Fruit fly (Drosophila melanogaster): ENCODE results near the gene CG44774.

Gene CG44774

DNA sequence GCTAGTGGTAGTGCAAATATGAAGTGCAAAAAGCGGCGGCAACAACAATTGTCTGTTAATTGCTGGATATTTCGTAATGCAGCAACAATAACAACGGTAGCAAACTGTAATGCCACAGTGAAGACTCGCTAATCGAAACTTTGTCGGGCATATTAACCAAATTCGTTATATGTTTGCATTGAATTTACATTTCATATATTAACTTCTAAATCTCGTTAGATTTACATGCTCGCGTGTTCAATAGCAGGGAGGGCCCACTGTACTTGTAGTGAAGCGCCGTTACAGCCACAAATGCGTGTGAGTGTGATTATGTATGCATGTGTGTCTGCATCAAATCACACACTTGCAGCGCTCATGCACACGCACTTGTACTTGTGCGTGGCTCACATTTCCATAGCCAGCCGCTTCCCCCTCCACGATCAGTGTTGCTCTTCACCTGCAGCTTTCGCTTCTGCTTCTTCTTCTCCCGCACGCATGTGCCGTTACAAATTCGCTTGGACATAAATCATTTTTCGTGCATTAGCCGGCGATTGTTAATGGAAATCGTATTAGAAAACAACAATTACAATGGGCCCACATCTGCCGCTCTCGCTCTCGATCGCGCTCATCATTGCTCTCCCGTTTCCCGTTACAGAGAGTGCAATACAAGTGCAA is 2.0 kb upstream of the CG44774 start (continued):
- TF ChIP-seq CG12744 (GFP tag; optimal IDR thresholded peaks at IDR 0.05): peak; percentile 86
- TF ChIP-seq Bgb (GFP tag; IDR thresholded peaks at IDR 0.05; ENCODE audit: partially characterized antibody): 0 out of 2 replicates have a peak, but pooled peaks have one; percentile 8
- peak; percentile 94 for TF ChIP-seq B-H1 (GFP tag; IDR thresholded peaks at IDR 0.05)
- TF ChIP-seq Doc3 (GFP tag; IDR thresholded peaks at IDR 0.05; ENCODE audit: partially characterized antibody): no peak
- no peak for TF ChIP-seq yki (optimal IDR thresholded peaks at IDR 0.05)
- TF ChIP-seq CG30431 (GFP tag; optimal IDR thresholded peaks at IDR 0.05): peak; percentile 95
- TF ChIP-seq CG6272 (GFP tag; IDR thresholded peaks at IDR 0.05): peak; percentile 87
- peak; percentile 88 for TF ChIP-seq CG2202 (tag; optimal IDR thresholded peaks at IDR 0.05)
- peak; percentile 75 for TF ChIP-seq al (GFP tag; IDR thresholded peaks at IDR 0.05)
- TF ChIP-seq sr (GFP tag; IDR thresholded peaks at IDR 0.05): peak; percentile 90
- TF ChIP-seq seq (GFP tag; IDR thresholded peaks at IDR 0.05): peak; percentile 93
- peak; percentile 97 for TF ChIP-seq Awh (GFP tag; IDR thresholded peaks at IDR 0.05)
- peak; percentile 98 for TF ChIP-seq sisA (GFP tag; IDR thresholded peaks at IDR 0.05)
- TF ChIP-seq Hr3 (GFP tag; optimal IDR thresholded peaks at IDR 0.05): peak; percentile 95
- TF ChIP-seq fd64A (GFP tag; optimal IDR thresholded peaks at IDR 0.05): peak; percentile 93
- TF ChIP-seq ase (GFP tag; IDR thresholded peaks at IDR 0.05): peak; percentile 96
- peak; percentile 94 for TF ChIP-seq CG17361 (GFP tag; IDR thresholded peaks at IDR 0.05)
- peak; percentile 97 for TF ChIP-seq CG2199 (GFP tag; IDR thresholded peaks at IDR 0.05)
- TF ChIP-seq CG7963 (GFP tag; IDR thresholded peaks at IDR 0.05; ENCODE audit: partially characterized antibody): no peak
- peak; percentile 96 for TF ChIP-seq jing (GFP tag; optimal IDR thresholded peaks at IDR 0.05)
- TF ChIP-seq CG32772 (GFP tag; IDR thresholded peaks at IDR 0.05): peak; percentile 99
- TF ChIP-seq gem (tag; optimal IDR thresholded peaks at IDR 0.05): peak; percentile 96
- TF ChIP-seq CG13287 (GFP tag; IDR thresholded peaks at IDR 0.05; ENCODE audit: partially characterized antibody): no peak
- TF ChIP-seq CG15073 (GFP tag; optimal IDR thresholded peaks at IDR 0.05): peak; percentile 74
- peak; percentile 88 for TF ChIP-seq CG4854 (GFP tag; optimal IDR thresholded peaks at IDR 0.05)
- TF ChIP-seq CG8290 (GFP tag; optimal IDR thresholded peaks at IDR 0.05): peak; percentile 84
- TF ChIP-seq CG8290 (tag; optimal IDR thresholded peaks at IDR 0.05): peak; percentile 82 to 99
- peak; percentile 83 for TF ChIP-seq trh (GFP tag; optimal IDR thresholded peaks at IDR 0.05)
- peak; percentile 95 for TF ChIP-seq pum (GFP tag; optimal IDR thresholded peaks at IDR 0.05)
- TF ChIP-seq dysf (GFP tag; IDR thresholded peaks at IDR 0.05): peak; percentile 95
- TF ChIP-seq tna (GFP tag; IDR thresholded peaks at IDR 0.05; ENCODE audit: partially characterized antibody): no peak
- TF ChIP-seq z (GFP tag; IDR thresholded peaks at IDR 0.05): peak; percentile 72; the same call in 2 of the 3 replicates
- peak; percentile 67 for TF ChIP-seq CG15514 (GFP tag; optimal IDR thresholded peaks at IDR 0.05)
- TF ChIP-seq kay (GFP tag; optimal IDR thresholded peaks at IDR 0.05): peak; percentile 85
- TF ChIP-seq Ssrp (tag; optimal IDR thresholded peaks at IDR 0.05): peak; percentile 96
- peak; percentile 87 for TF ChIP-seq shn (GFP tag; optimal IDR thresholded peaks at IDR 0.05)
- peak; percentile 93 for TF ChIP-seq CG12071 (GFP tag; optimal IDR thresholded peaks at IDR 0.05)
- peak; percentile 58 for TF ChIP-seq CG6683 (GFP tag; optimal IDR thresholded peaks at IDR 0.05)
- TF ChIP-seq CG15479 (GFP tag; optimal IDR thresholded peaks at IDR 0.05): no peak
- peak; percentile 93 for TF ChIP-seq CG8924 (tag; optimal IDR thresholded peaks at IDR 0.05)
- peak; percentile 96 for TF ChIP-seq CG11093 (GFP tag; IDR thresholded peaks at IDR 0.05)
- TF ChIP-seq pnt (GFP tag; optimal IDR thresholded peaks at IDR 0.05): peak; percentile 95
- TF ChIP-seq CG10979 (tag; optimal IDR thresholded peaks at IDR 0.05): peak; percentile 95
- TF ChIP-seq CG32767 (GFP tag; IDR thresholded peaks at IDR 0.05): peak; percentile 95
- TF ChIP-seq CG1024 (GFP tag; IDR thresholded peaks at IDR 0.05): peak; percentile 94
- TF ChIP-seq Nf-YA (GFP tag; IDR thresholded peaks at IDR 0.05): peak; percentile 94
- peak; percentile 90 for TF ChIP-seq CG13775 (GFP tag; optimal IDR thresholded peaks at IDR 0.05)
- peak; percentile 91 to 93 for TF ChIP-seq Hr51 (GFP tag; optimal IDR thresholded peaks at IDR 0.05)
- TF ChIP-seq Ravus (GFP tag; IDR thresholded peaks at IDR 0.05): peak; percentile 65
- TF ChIP-seq zen2 (GFP tag; IDR thresholded peaks at IDR 0.05; ENCODE audit: partially characterized antibody): no peak
- peak; percentile 95 for TF ChIP-seq CG11456 (GFP tag; IDR thresholded peaks at IDR 0.05)
